Worm (Caenorhabditis elegans): ENCODE results near the gene C45G9.2.

C45G9.2 gene

ce11 chrIII:5119063-5119462 lies 50.2 kb downstream of the C45G9.2 start:
- TF ChIP-seq B0035.1 (tag; optimal IDR thresholded peaks at IDR 0.05), result no peak
- TF ChIP-seq dpff-1 (tag; optimal IDR thresholded peaks at IDR 0.05), result no peak
- no peak for TF ChIP-seq dox-1 (GFP tag; IDR thresholded peaks at IDR 0.05)
- TF ChIP-seq ccch-3 (GFP tag; optimal IDR thresholded peaks at IDR 0.05), result no peak
- no peak for TF ChIP-seq akir-1 (GFP tag; optimal IDR thresholded peaks at IDR 0.05)
- TF ChIP-seq somi-1 (GFP tag; optimal IDR thresholded peaks at IDR 0.05), result no peak
- no peak for TF ChIP-seq C06A6.2 (GFP tag; conservative IDR thresholded peaks at IDR 0.05)
- no peak for TF ChIP-seq Y56A3A.18 (GFP tag; IDR thresholded peaks at IDR 0.05)
- no peak for TF ChIP-seq efl-1 (GFP tag; optimal IDR thresholded peaks at IDR 0.05)
- TF ChIP-seq K12H6.12 (tag; optimal IDR thresholded peaks at IDR 0.05), result no peak
- no peak for TF ChIP-seq ekl-4 (GFP tag; IDR thresholded peaks at IDR 0.05)
- TF ChIP-seq F39B2.1 (GFP tag; IDR thresholded peaks at IDR 0.05), result no peak
- no peak for TF ChIP-seq ceh-79 (tag; optimal IDR thresholded peaks at IDR 0.05)
- TF ChIP-seq repo-1 (tag; optimal IDR thresholded peaks at IDR 0.05), result no peak
- TF ChIP-seq F33H1.4 (GFP tag; IDR thresholded peaks at IDR 0.05), result no peak
